Fruit fly (Drosophila melanogaster) whole organism, prepupa: ENCODE results near the gene Crk.

Experiments
- Eip75B ChIP-seq: fragments of 200-800 bp; sonication (Bioruptor generic); optimal IDR thresholded peaks from 3 replicates; lab custom pipeline; 2016; ENCODE audit warnings: missing biosample characterization, missing genetic modification characterization
- Hr4 ChIP-seq: fragments of 200-800 bp; sonication (Bioruptor generic); optimal IDR thresholded peaks from 3 replicates; lab custom pipeline; 2016; ENCODE audit warnings: missing biosample characterization, missing genetic modification characterization
- Sox14 ChIP-seq: fragments of 200-800 bp; sonication (Bioruptor generic); optimal IDR thresholded peaks from 3 replicates; lab custom pipeline; 2016; ENCODE audit warnings: missing biosample characterization, missing genetic modification characterization
- dac ChIP-seq: fragments of 200-800 bp; sonication (Bioruptor generic); optimal IDR thresholded peaks from 2 replicates; lab custom pipeline; 2017; ENCODE audit warnings: missing biosample characterization, mild to moderate bottlenecking, missing genetic modification characterization

DNA sequence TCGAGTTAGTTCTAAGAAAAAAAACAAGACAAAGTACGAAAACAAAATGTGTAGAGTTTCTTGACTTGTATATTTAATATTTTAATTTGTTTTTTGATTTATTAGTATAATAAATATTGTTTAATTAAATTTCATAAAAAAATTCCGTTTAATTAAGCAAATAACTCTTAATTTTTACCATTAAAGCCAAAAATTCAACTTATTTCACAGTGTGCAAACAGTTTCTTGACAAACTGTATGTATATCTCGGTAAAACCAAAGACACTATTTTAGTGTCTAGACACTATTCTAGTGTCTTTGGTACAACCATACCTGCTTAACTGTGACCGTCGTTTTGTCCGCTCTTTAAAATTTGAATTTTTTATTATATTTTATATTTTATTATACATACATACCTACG is 16.7 kb downstream of the Crk start:
- TF ChIP-seq Eip75B (GFP tag; lab: Kevin White, UChicago): no peak
- no peak for TF ChIP-seq Sox14 (GFP tag; lab: Kevin White, UChicago)
- TF ChIP-seq Hr4 (GFP tag; lab: Kevin White, UChicago): no peak
- TF ChIP-seq dac (GFP tag; lab: Kevin White, UChicago): no peak
